Worm (Caenorhabditis elegans): ENCODE measurements around the gene tomm-20.

The tomm-20 gene

ce11 chrV:12298184-12298583 is 45.1 kb downstream of the tomm-20 start:
- TF ChIP-seq elt-2 (tag; optimal IDR thresholded peaks at IDR 0.05) (peak; percentile 72), fos-1 (tag; optimal IDR thresholded peaks at IDR 0.05) (no peak), ama-1 (optimal IDR thresholded peaks at IDR 0.05) (peak; percentile 49), pqm-1 (tag; optimal IDR thresholded peaks at IDR 0.05) (peak; percentile 59), pha-4 (tag; optimal IDR thresholded peaks at IDR 0.05) (peak; percentile 33)

- no peak for TF ChIP-seq pqm-1 (tag; optimal IDR thresholded peaks at IDR 0.05)
- no peak for TF ChIP-seq ceh-28 (tag; optimal IDR thresholded peaks at IDR 0.05)
- peak; percentile 52 for TF ChIP-seq nhr-25 (tag; optimal IDR thresholded peaks at IDR 0.05)
- no peak for TF ChIP-seq ztf-4 (tag; optimal IDR thresholded peaks at IDR 0.05)
- no peak for TF ChIP-seq elt-2 (tag; optimal IDR thresholded peaks at IDR 0.05)
- no peak for TF ChIP-seq fos-1 (tag; optimal IDR thresholded peaks at IDR 0.05)
- TF ChIP-seq egl-5 (tag; optimal IDR thresholded peaks at IDR 0.05) = no peak
- no peak for TF ChIP-seq jun-1 (tag; optimal IDR thresholded peaks at IDR 0.05)
- TF ChIP-seq nhr-43 (tag; optimal IDR thresholded peaks at IDR 0.05; ENCODE audit: poor library complexity, severe bottlenecking) = peak; percentile 6
- peak; percentile 5 for TF ChIP-seq nhr-23 (tag; optimal IDR thresholded peaks at IDR 0.05)
- no peak for TF ChIP-seq mdl-1 (tag; optimal IDR thresholded peaks at IDR 0.05)
- peak; percentile 16 for TF ChIP-seq elt-1 (tag; optimal IDR thresholded peaks at IDR 0.05)
- no peak for TF ChIP-seq nhr-67 (tag; optimal IDR thresholded peaks at IDR 0.05)
Observed at ce11 chrV:12296794-12297193, 46.5 kb downstream of the tomm-20 start.

- TF ChIP-seq pqm-1 (tag; optimal IDR thresholded peaks at IDR 0.05) (peak; percentile 27), ceh-9 (tag; optimal IDR thresholded peaks at IDR 0.05) (no peak), elt-2 (tag; optimal IDR thresholded peaks at IDR 0.05) (peak; percentile 43)
Observed at ce11 chrV:12296122-12296521, 47.1 kb downstream of the tomm-20 start.

ce11 chrV:12295520-12295919 is 47.7 kb downstream of the tomm-20 start:
- TF ChIP-seq elt-1 (tag; optimal IDR thresholded peaks at IDR 0.05) (peak; percentile 28), ceh-9 (tag; optimal IDR thresholded peaks at IDR 0.05) (no peak)

- no peak for TF ChIP-seq mdl-1 (tag; optimal IDR thresholded peaks at IDR 0.05)
- no peak for TF ChIP-seq fkh-10 (GFP tag; optimal IDR thresholded peaks at IDR 0.05)
- TF ChIP-seq egl-27 (tag; optimal IDR thresholded peaks at IDR 0.05) = no peak
- no peak for TF ChIP-seq lin-15B (tag; optimal IDR thresholded peaks at IDR 0.05)
- TF ChIP-seq nhr-43 (tag; optimal IDR thresholded peaks at IDR 0.05; ENCODE audit: poor library complexity, severe bottlenecking) = peak; percentile 2
- TF ChIP-seq nhr-23 (tag; optimal IDR thresholded peaks at IDR 0.05) = peak; percentile 80
- no peak for TF ChIP-seq ztf-4 (tag; optimal IDR thresholded peaks at IDR 0.05)
Observed at ce11 chrV:12295015-12295414, 48.3 kb downstream of the tomm-20 start.

ce11 chrV:12294091-12294490 is 49.2 kb downstream of the tomm-20 start:
- TF ChIP-seq nhr-43 (tag; optimal IDR thresholded peaks at IDR 0.05; ENCODE audit: poor library complexity, severe bottlenecking) (no peak), egl-5 (tag; optimal IDR thresholded peaks at IDR 0.05) (no peak), nhr-67 (tag; optimal IDR thresholded peaks at IDR 0.05) (no peak), R02D3.7 (tag; optimal IDR thresholded peaks at IDR 0.05) (no peak), ceh-28 (tag; optimal IDR thresholded peaks at IDR 0.05) (no peak), nhr-28 (tag; optimal IDR thresholded peaks at IDR 0.05) (no peak), nhr-25 (tag; optimal IDR thresholded peaks at IDR 0.05) (peak; percentile 4), elt-3 (tag; optimal IDR thresholded peaks at IDR 0.05) (peak in 2 of 3 experiments; percentile 23 to 49), nhr-76 (tag; optimal IDR thresholded peaks at IDR 0.05) (no peak)

Measured in whole organism, L3 larva.